Worm (Caenorhabditis elegans): ENCODE results near the gene W09C2.7.

The W09C2.7 gene

DNA sequence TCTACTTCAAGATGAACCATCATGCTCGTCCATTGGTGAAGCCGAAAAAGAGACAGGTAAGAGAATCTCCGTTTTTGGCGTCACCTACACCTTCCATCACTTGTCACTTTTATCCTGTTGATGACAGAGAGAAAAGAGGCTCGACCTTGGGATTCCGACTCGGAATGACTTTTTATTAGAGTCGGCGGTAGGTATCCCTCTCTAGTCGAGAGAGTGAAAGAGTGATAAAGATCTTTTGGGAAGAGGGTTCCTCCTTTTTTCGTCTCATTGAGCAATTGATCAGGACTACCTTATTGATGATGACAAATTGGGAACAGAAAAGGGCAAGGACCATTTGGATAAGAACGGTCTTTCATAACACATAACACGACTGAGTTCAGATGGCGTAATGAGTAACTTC is 4.8 kb downstream of the W09C2.7 start:
- TF ChIP-seq ceh-82 (tag; optimal IDR thresholded peaks at IDR 0.05) (no peak), unc-62 (GFP tag; optimal IDR thresholded peaks at IDR 0.05 in 1 of 2) (peak in 1 of 2 experiments; percentile 88), unc-62 (tag; optimal IDR thresholded peaks at IDR 0.05) (no peak), ceh-62 (tag; optimal IDR thresholded peaks at IDR 0.05) (no peak), rbr-2 (tag; optimal IDR thresholded peaks at IDR 0.05) (no peak), madf-9 (GFP tag; conservative IDR thresholded peaks at IDR 0.05) (no peak), ama-1 (optimal IDR thresholded peaks at IDR 0.05) (no peak), hif-1 (tag; optimal IDR thresholded peaks at IDR 0.05) (no peak), egl-43 (GFP tag; IDR thresholded peaks at IDR 0.05) (no peak)

DNA sequence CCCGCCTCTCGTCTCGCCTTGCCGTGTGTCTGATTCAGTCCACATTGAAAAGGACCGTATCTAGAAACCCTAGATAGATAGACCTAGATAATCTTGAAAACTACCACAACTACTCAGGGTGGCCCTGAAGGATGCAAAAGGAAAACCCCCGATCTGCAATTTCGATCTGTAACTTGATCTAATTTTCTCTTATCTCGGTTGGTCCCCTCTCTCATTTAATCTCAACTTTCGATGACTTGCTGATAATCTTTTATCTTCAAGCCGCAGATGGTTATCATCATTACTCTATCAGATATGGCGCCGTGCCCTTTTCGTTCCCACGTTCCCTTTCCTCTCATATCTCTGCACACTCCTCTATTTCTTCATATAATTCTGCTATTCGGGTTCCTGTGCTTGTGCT is 6.7 kb downstream of the W09C2.7 start:
- TF ChIP-seq skn-1 (tag; optimal IDR thresholded peaks at IDR 0.05): no peak
- TF ChIP-seq unc-62 (GFP tag; optimal IDR thresholded peaks at IDR 0.05 in 1 of 2): no peak
- TF ChIP-seq unc-62 (tag; optimal IDR thresholded peaks at IDR 0.05): no peak
- TF ChIP-seq daf-16 (GFP tag; optimal IDR thresholded peaks at IDR 0.05): no peak
- no peak for TF ChIP-seq daf-16 (tag; optimal IDR thresholded peaks at IDR 0.05)
- TF ChIP-seq snpc-4 (tag; optimal IDR thresholded peaks at IDR 0.05): no peak
- TF ChIP-seq nhr-41 (GFP tag; IDR thresholded peaks at IDR 0.05): no peak
- TF ChIP-seq php-3 (GFP tag; IDR thresholded peaks at IDR 0.05): no peak
- TF ChIP-seq aly-2 (tag; optimal IDR thresholded peaks at IDR 0.05): no peak
- no peak for TF ChIP-seq lsy-2 (tag; optimal IDR thresholded peaks at IDR 0.05)
- TF ChIP-seq nhr-48 (tag; optimal IDR thresholded peaks at IDR 0.05): no peak
- TF ChIP-seq ceh-32 (tag; optimal IDR thresholded peaks at IDR 0.05; ENCODE audit: poor library complexity): no peak

DNA sequence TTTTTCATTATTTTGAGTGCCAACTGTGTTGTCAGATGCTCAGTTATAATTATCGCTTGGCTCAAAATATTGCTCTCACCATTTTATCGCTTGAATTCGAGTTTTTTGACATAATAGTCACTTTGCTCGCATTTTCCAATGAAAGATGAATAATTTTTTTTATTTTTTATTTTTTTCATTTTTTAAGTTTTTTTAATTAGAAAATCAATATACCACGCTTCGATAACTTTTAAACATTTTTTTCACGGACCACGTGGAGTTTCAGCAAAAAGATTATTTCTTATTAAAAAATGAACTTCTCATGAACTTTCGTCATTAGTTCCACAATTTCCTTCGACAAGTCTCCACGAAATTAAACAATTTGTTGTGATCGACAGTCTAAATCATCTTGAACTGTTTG is 7.5 kb downstream of the W09C2.7 start, which contains the start of gene elt-1:
elt-1 (plus strand) TSS at position 301 of the 400 bp plus-strand sequence.
- no peak for TF ChIP-seq nhr-48 (tag; optimal IDR thresholded peaks at IDR 0.05)
- no peak for TF ChIP-seq snpc-4 (tag; optimal IDR thresholded peaks at IDR 0.05)
- no peak for TF ChIP-seq zfp-2 (tag; optimal IDR thresholded peaks at IDR 0.05)
- no peak for TF ChIP-seq set-16 (GFP tag; IDR thresholded peaks at IDR 0.05)
- no peak for TF ChIP-seq hlh-11 (tag; optimal IDR thresholded peaks at IDR 0.05)
- no peak for TF ChIP-seq spr-1 (tag; optimal IDR thresholded peaks at IDR 0.05)

DNA sequence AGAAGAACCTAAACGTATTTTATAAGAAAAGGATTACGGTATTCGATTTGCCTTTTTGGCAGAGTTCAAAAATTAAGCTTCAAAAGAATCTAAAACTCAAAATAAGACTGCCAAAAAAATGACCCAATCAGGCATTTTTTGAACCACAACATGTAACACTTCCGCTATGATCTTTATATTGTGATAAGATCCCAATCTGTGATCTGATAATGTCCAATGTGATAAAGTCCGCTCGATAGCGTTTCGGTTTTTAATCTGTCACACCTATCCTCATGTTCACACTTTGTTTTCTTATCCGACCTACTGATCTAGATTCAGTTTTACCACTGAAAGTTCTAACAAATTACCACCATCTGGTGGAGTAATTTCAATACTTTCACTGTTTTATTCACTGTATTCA is 8.1 kb downstream of the W09C2.7 start:
- TF ChIP-seq mep-1 (tag; optimal IDR thresholded peaks at IDR 0.05) (no peak), nhr-102 (tag; optimal IDR thresholded peaks at IDR 0.05) (no peak), egl-27 (tag; optimal IDR thresholded peaks at IDR 0.05) (no peak), mxl-3 (GFP tag; optimal IDR thresholded peaks at IDR 0.05) (no peak), ceh-62 (tag; optimal IDR thresholded peaks at IDR 0.05) (no peak), zip-11 (GFP tag; IDR thresholded peaks at IDR 0.05) (no peak), spr-3 (GFP tag; optimal IDR thresholded peaks at IDR 0.05) (no peak), dmd-6 (GFP tag; IDR thresholded peaks at IDR 0.05) (no peak), lin-29 (GFP tag; IDR thresholded peaks at IDR 0.05) (no peak), ceh-20 (GFP tag; IDR thresholded peaks at IDR 0.05) (no peak), hlh-30 (tag; optimal IDR thresholded peaks at IDR 0.05; ENCODE audit: insufficient read depth) (no peak), D1046.2 (GFP tag; IDR thresholded peaks at IDR 0.05) (no peak), dmd-9 (GFP tag; IDR thresholded peaks at IDR 0.05) (no peak), skn-1 (tag; optimal IDR thresholded peaks at IDR 0.05) (no peak), nhr-77 (tag; optimal IDR thresholded peaks at IDR 0.05) (no peak), nhr-237 (tag; optimal IDR thresholded peaks at IDR 0.05) (no peak), lin-39 (tag; optimal IDR thresholded peaks at IDR 0.05) (no peak), lin-15B (tag; optimal IDR thresholded peaks at IDR 0.05) (no peak), madf-5 (GFP tag; IDR thresholded peaks at IDR 0.05) (no peak), ZK546.5 (tag; optimal IDR thresholded peaks at IDR 0.05) (no peak)

Measured in whole organism, L4 larva.